Fruit fly (Drosophila melanogaster) whole organism, prepupa: ENCODE measurements around the gene mus301.

Experiments used
- Blimp-1 ChIP-seq: fragments of 200-800 bp; sonication (Bioruptor generic); optimal IDR thresholded peaks from 3 replicates; lab custom pipeline; 2017; ENCODE audit warnings: missing biosample characterization, missing genetic modification characterization, mild to moderate bottlenecking, moderate library complexity, missing genetic modification reagents
- CG3032 ChIP-seq: fragments of 200-800 bp; optimal IDR thresholded peaks from 2 replicates; lab custom pipeline; 2019; ENCODE audit warnings: missing biosample characterization, mild to moderate bottlenecking, missing genetic modification characterization, moderate library complexity
- CG32006 ChIP-seq: fragments of 200-800 bp; sonication (Bioruptor generic); optimal IDR thresholded peaks from 3 replicates; lab custom pipeline; 2017; ENCODE audit warnings: missing biosample characterization, mild to moderate bottlenecking, missing genetic modification characterization
- CG6276 ChIP-seq: fragments of 200-800 bp; sonication (Bioruptor generic); optimal IDR thresholded peaks from 2 replicates; lab custom pipeline; 2017; ENCODE audit warnings: missing biosample characterization, mild to moderate bottlenecking, missing genetic modification characterization
- CG6792 ChIP-seq: fragments of 200-800 bp; sonication (Bioruptor generic); optimal IDR thresholded peaks from 3 replicates; lab custom pipeline; 2016; ENCODE audit warnings: missing biosample characterization, missing genetic modification characterization
- Eip93F ChIP-seq: fragments of 200-800 bp; sonication (Bioruptor generic); optimal IDR thresholded peaks from 2 replicates; lab custom pipeline; 2016; ENCODE audit warnings: missing biosample characterization, mild to moderate bottlenecking, missing genetic modification characterization
- Hr4 ChIP-seq: fragments of 200-800 bp; sonication (Bioruptor generic); optimal IDR thresholded peaks from 3 replicates; lab custom pipeline; 2016; ENCODE audit warnings: missing biosample characterization, missing genetic modification characterization
- Smox ChIP-seq: fragments of 200-800 bp; sonication (Bioruptor generic); optimal IDR thresholded peaks from 3 replicates; lab custom pipeline; 2016; ENCODE audit warnings: missing biosample characterization, missing genetic modification characterization
- eg ChIP-seq: fragments of 200-800 bp; sonication (Bioruptor generic); IDR thresholded peaks from 3 replicates; pipeline ENCODE4 v1.3.6; 2022; ENCODE audit warnings: missing biosample characterization, missing genetic modification characterization
- svp ChIP-seq: fragments of 200-800 bp; sonication (Bioruptor generic); peaks from one replicate; lab custom pipeline; 2016; ENCODE audit warnings: missing biosample characterization, missing genetic modification characterization

- TF ChIP-seq Hr4 (GFP tag; lab: Kevin White, UChicago) (no peak), CG6792 (GFP tag; lab: Kevin White, UChicago) (no peak), Smox (GFP tag; lab: Kevin White, UChicago) (no peak), Eip93F (GFP tag; lab: Kevin White, UChicago) (no peak), eg (no peak), svp (GFP tag; lab: Kevin White, UChicago) (peak; percentile 79), CG3032 (tag; lab: Kevin White, UChicago) (no peak), Blimp-1 (no peak), CG6276 (GFP tag; lab: Kevin White, UChicago) (no peak), CG32006 (GFP tag; lab: Kevin White, UChicago) (peak; percentile 32)
These were observed 42.9 kb upstream of the mus301 start for dm6 chr3L:8094652-8095129.
